Fruit fly (Drosophila melanogaster) whole organism, embryonic: ENCODE data around the gene CG12147.

Experiments
- BtbVII ChIP-seq: fragments of 200-800 bp; sonication (Bioruptor generic); optimal IDR thresholded peaks from 3 replicates; lab custom pipeline; 2017; ENCODE audit warnings: missing biosample characterization, mild to moderate bottlenecking, missing genetic modification characterization
- CG10147 ChIP-seq: fragments of 200-800 bp; sonication (Bioruptor generic); optimal IDR thresholded peaks from 2 replicates; lab custom pipeline; 2019; ENCODE audit warnings: missing biosample characterization, mild to moderate bottlenecking, missing genetic modification characterization, moderate library complexity
- CG10366 ChIP-seq: fragments of 200-800 bp; sonication (Bioruptor generic); IDR thresholded peaks from 2 replicates; pipeline ENCODE4 v1.3.6; 2022; ENCODE audit warnings: missing biosample characterization, missing genetic modification characterization
- CG10543 ChIP-seq: fragments of 200-800 bp; sonication (Bioruptor generic); optimal IDR thresholded peaks from 3 replicates; lab custom pipeline; 2017; ENCODE audit warnings: missing biosample characterization, mild to moderate bottlenecking, missing genetic modification characterization, moderate library complexity
- CG11398 ChIP-seq: fragments of 200-800 bp; sonication (Bioruptor generic); optimal IDR thresholded peaks from 2 replicates; lab custom pipeline; 2016; ENCODE audit warnings: missing biosample characterization, missing genetic modification characterization
- CG13424 ChIP-seq: fragments of 200-800 bp; sonication (Bioruptor generic); optimal IDR thresholded peaks from 2 replicates; lab custom pipeline; 2019; ENCODE audit warnings: missing biosample characterization, mild to moderate bottlenecking, missing genetic modification characterization, moderate library complexity
- CG15479 ChIP-seq: fragments of 200-800 bp; sonication (Bioruptor generic); optimal IDR thresholded peaks from 3 replicates; lab custom pipeline; 2019; ENCODE audit warnings: missing biosample characterization, mild to moderate bottlenecking, missing genetic modification characterization, moderate library complexity
- CG17612 ChIP-seq: fragments of 200-800 bp; sonication (Bioruptor generic); IDR thresholded peaks from 2 replicates; pipeline ENCODE4 v1.3.6; 2022; ENCODE audit warnings: missing biosample characterization, missing genetic modification characterization
- CG18262 ChIP-seq: fragments of 200-800 bp; optimal IDR thresholded peaks from 3 replicates; lab custom pipeline; 2019; ENCODE audit warnings: missing biosample characterization, mild to moderate bottlenecking, missing genetic modification characterization, moderate library complexity
- CG18476 ChIP-seq: fragments of 200-800 bp; sonication (Bioruptor generic); optimal IDR thresholded peaks from 2 replicates; lab custom pipeline; 2016; ENCODE audit warnings: missing biosample characterization, mild to moderate bottlenecking, missing genetic modification characterization
- CG31388 ChIP-seq: fragments of 200-800 bp; sonication (Bioruptor generic); optimal IDR thresholded peaks from 2 replicates; lab custom pipeline; 2016; ENCODE audit warnings: missing biosample characterization, missing genetic modification characterization
- CG31441 ChIP-seq: fragments of 200-800 bp; sonication (Bioruptor generic); IDR thresholded peaks from 2 replicates; pipeline ENCODE4 v1.3.6; 2022; ENCODE audit warnings: missing biosample characterization, missing genetic modification characterization
- CG33557 ChIP-seq: fragments of 200-800 bp; sonication (Bioruptor generic); optimal IDR thresholded peaks from 2 replicates; lab custom pipeline; 2019; ENCODE audit warnings: missing biosample characterization, mild to moderate bottlenecking, missing genetic modification characterization, moderate library complexity
- CG3407 ChIP-seq: fragments of 200-800 bp; sonication (Bioruptor generic); optimal IDR thresholded peaks from 2 replicates; lab custom pipeline; 2018; ENCODE audit warnings: missing biosample characterization, mild to moderate bottlenecking, missing genetic modification characterization
- CG4328 ChIP-seq: fragments of 200-800 bp; sonication (Bioruptor generic); optimal IDR thresholded peaks from 3 replicates; lab custom pipeline; 2017; ENCODE audit warnings: missing biosample characterization, missing genetic modification reagents, missing genetic modification characterization
- CG4360 ChIP-seq: fragments of 200-800 bp; sonication (Bioruptor generic); IDR thresholded peaks from 2 replicates; pipeline ENCODE4 v1.3.6; 2022; ENCODE audit warnings: missing biosample characterization, missing genetic modification characterization
- CG6254 ChIP-seq: fragments of 200-800 bp; sonication (Bioruptor generic); optimal IDR thresholded peaks from 3 replicates; lab custom pipeline; 2017; ENCODE audit warnings: mild to moderate bottlenecking, missing biosample characterization, missing genetic modification reagents, missing genetic modification characterization
- CG7372 ChIP-seq: fragments of 200-800 bp; sonication (Bioruptor generic); IDR thresholded peaks from 2 replicates; pipeline ENCODE4 v1.3.6; 2022; ENCODE audit warnings: missing biosample characterization, missing genetic modification characterization
- CG9817 ChIP-seq: fragments of 200-800 bp; sonication (Bioruptor generic); optimal IDR thresholded peaks from 2 replicates; lab custom pipeline; 2018; ENCODE audit warnings: missing biosample characterization, mild to moderate bottlenecking, missing genetic modification characterization, moderate library complexity
- Ets97D ChIP-seq: fragments of 200-800 bp; sonication (Bioruptor generic); optimal IDR thresholded peaks from 3 replicates; lab custom pipeline; 2016; ENCODE audit warnings: missing biosample characterization, missing genetic modification characterization
- Fer2 ChIP-seq: fragments of 200-800 bp; sonication (Bioruptor generic); optimal IDR thresholded peaks from 2 replicates; lab custom pipeline; 2018; ENCODE audit warnings: missing biosample characterization, mild to moderate bottlenecking, missing genetic modification characterization, moderate library complexity
- Hey ChIP-seq: fragments of 200-800 bp; sonication (Bioruptor generic); optimal IDR thresholded peaks from 3 replicates; lab custom pipeline; 2018; ENCODE audit warnings: missing biosample characterization, mild to moderate bottlenecking, missing genetic modification characterization
- Hsf ChIP-seq: fragments of 200-800 bp; sonication (Bioruptor generic); optimal IDR thresholded peaks from 3 replicates; lab custom pipeline; 2016; ENCODE audit warnings: missing biosample characterization, missing genetic modification characterization
- Mrtf ChIP-seq: fragments of 200-800 bp; sonication (Bioruptor generic); IDR thresholded peaks from 3 replicates; pipeline ENCODE4 v1.3.6; 2022; ENCODE audit warnings: missing biosample characterization, missing genetic modification characterization
- NK7.1 ChIP-seq: fragments of 200-800 bp; sonication (Bioruptor generic); optimal IDR thresholded peaks from 3 replicates; lab custom pipeline; 2016; ENCODE audit warnings: missing biosample characterization, missing genetic modification characterization
- Nf-YA ChIP-seq: fragments of 200-800 bp; sonication (Bioruptor generic); IDR thresholded peaks from 2 replicates; pipeline ENCODE4 v1.3.6; 2022; ENCODE audit warnings: missing biosample characterization, missing genetic modification characterization
- Ravus ChIP-seq: fragments of 200-800 bp; sonication (Bioruptor generic); IDR thresholded peaks from 2 replicates; pipeline ENCODE4 v1.3.6; 2022; ENCODE audit warnings: missing biosample characterization, missing genetic modification characterization
- Rfx ChIP-seq: fragments of 200-800 bp; sonication (Bioruptor generic); IDR thresholded peaks from 2 replicates; pipeline ENCODE4 v1.3.6; 2022; ENCODE audit warnings: missing biosample characterization, missing genetic modification characterization
- Sin3A ChIP-seq: fragments of >200 bp; optimal IDR thresholded peaks from 2 replicates; lab custom pipeline; 2018
- Usf ChIP-seq: fragments of 200-800 bp; sonication (Bioruptor generic); optimal IDR thresholded peaks from 2 replicates; lab custom pipeline; 2017; ENCODE audit warnings: missing genotype, missing biosample characterization, missing genetic modification characterization
- abd-A ChIP-seq: fragments of 200-800 bp; sonication (Bioruptor generic); optimal IDR thresholded peaks from 3 replicates; lab custom pipeline; 2019; ENCODE audit warnings: missing biosample characterization, mild to moderate bottlenecking, missing genetic modification characterization, moderate library complexity
- ap ChIP-seq: fragments of 200-800 bp; sonication (Bioruptor generic); IDR thresholded peaks from 2 replicates; pipeline ENCODE4 v1.3.6; 2022; ENCODE audit warnings: missing biosample characterization, missing genetic modification characterization
- cad ChIP-seq: fragments of >200 bp; optimal IDR thresholded peaks from 2 replicates; lab custom pipeline; 2017; ENCODE audit warnings: missing biosample characterization, missing genetic modification characterization
- cg ChIP-seq: fragments of 200-800 bp; sonication (Bioruptor generic); optimal IDR thresholded peaks from 3 replicates; lab custom pipeline; 2019; ENCODE audit warnings: missing biosample characterization, mild to moderate bottlenecking, missing genetic modification characterization, moderate library complexity
- corto ChIP-seq: fragments of 200-800 bp; sonication (Bioruptor generic); optimal IDR thresholded peaks from 2 replicates; lab custom pipeline; 2016; ENCODE audit warnings: missing biosample characterization, mild to moderate bottlenecking, missing genetic modification characterization, moderate library complexity
- da ChIP-seq: fragments of 200-800 bp; sonication (Bioruptor generic); optimal IDR thresholded peaks from 2 replicates; lab custom pipeline; 2016; ENCODE audit warnings: missing biosample characterization, missing genetic modification characterization
- en ChIP-seq: fragments of 200-800 bp; sonication (Bioruptor generic); optimal IDR thresholded peaks from 2 replicates; lab custom pipeline; 2016; ENCODE audit warnings: missing biosample characterization, missing genetic modification characterization
- eyg ChIP-seq: fragments of 200-800 bp; sonication (Bioruptor generic); optimal IDR thresholded peaks from 3 replicates; lab custom pipeline; 2016; ENCODE audit warnings: missing biosample characterization, missing genetic modification characterization
- fd64A ChIP-seq: fragments of 200-800 bp; sonication (Bioruptor generic); optimal IDR thresholded peaks from 3 replicates; lab custom pipeline; 2018; ENCODE audit warnings: missing biosample characterization, mild to moderate bottlenecking, missing genetic modification characterization
- fru ChIP-seq: fragments of >200 bp; optimal IDR thresholded peaks from 2 replicates; lab custom pipeline; 2017
- grau ChIP-seq: fragments of 200-800 bp; optimal IDR thresholded peaks from 3 replicates; lab custom pipeline; 2019; ENCODE audit warnings: missing biosample characterization, mild to moderate bottlenecking, missing genetic modification characterization, moderate library complexity
- nau ChIP-seq: fragments of 200-800 bp; sonication (Bioruptor generic); optimal IDR thresholded peaks from 3 replicates; lab custom pipeline; 2017; ENCODE audit warnings: missing biosample characterization, mild to moderate bottlenecking, missing genetic modification characterization, missing genetic modification reagents
- pnt ChIP-seq: fragments of 200-800 bp; sonication (Bioruptor generic); optimal IDR thresholded peaks from 3 replicates; lab custom pipeline; 2016; ENCODE audit warnings: missing biosample characterization, missing genetic modification characterization
- ranshi ChIP-seq: fragments of 200-800 bp; sonication (Bioruptor generic); IDR thresholded peaks from 2 replicates; pipeline ENCODE4 v1.3.6; 2022; ENCODE audit warnings: missing biosample characterization, missing genetic modification characterization
- row ChIP-seq: fragments of 200-800 bp; sonication (Bioruptor generic); IDR thresholded peaks from 3 replicates; pipeline ENCODE4 v1.3.6; 2022; ENCODE audit warnings: missing biosample characterization, missing genetic modification characterization
- schlank ChIP-seq: fragments of 200-800 bp; sonication (Bioruptor generic); optimal IDR thresholded peaks from 2 replicates; lab custom pipeline; 2018; ENCODE audit warnings: missing biosample characterization, mild to moderate bottlenecking, missing genetic modification characterization
- sim ChIP-seq: fragments of 200-800 bp; sonication (Bioruptor generic); IDR thresholded peaks from 2 replicates; pipeline ENCODE4 v1.3.6; 2022; ENCODE audit warnings: missing biosample characterization, missing genetic modification characterization
- sna ChIP-seq: fragments of 200-800 bp; sonication (Bioruptor generic); IDR thresholded peaks from 2 replicates; pipeline ENCODE4 v1.3.6; 2022; ENCODE audit warnings: missing biosample characterization, missing genetic modification characterization; ENCODE audit not compliant: partially characterized antibody
- ssp ChIP-seq: fragments of 200-800 bp; sonication (Bioruptor generic); IDR thresholded peaks from 2 replicates; pipeline ENCODE4 v1.3.6; 2022; ENCODE audit warnings: missing biosample characterization, missing genetic modification characterization
- tna ChIP-seq: fragments of 200-800 bp; sonication (Bioruptor generic); IDR thresholded peaks from 2 replicates; pipeline ENCODE4 v1.3.6; 2022; ENCODE audit warnings: missing biosample characterization, missing genetic modification characterization; ENCODE audit not compliant: partially characterized antibody
- unc-4 ChIP-seq: fragments of 200-800 bp; sonication (Bioruptor generic); IDR thresholded peaks from 2 replicates; pipeline ENCODE4 v1.3.6; 2022; ENCODE audit warnings: missing biosample characterization, missing genetic modification characterization; ENCODE audit not compliant: partially characterized antibody

The CG12147 gene

DNA sequence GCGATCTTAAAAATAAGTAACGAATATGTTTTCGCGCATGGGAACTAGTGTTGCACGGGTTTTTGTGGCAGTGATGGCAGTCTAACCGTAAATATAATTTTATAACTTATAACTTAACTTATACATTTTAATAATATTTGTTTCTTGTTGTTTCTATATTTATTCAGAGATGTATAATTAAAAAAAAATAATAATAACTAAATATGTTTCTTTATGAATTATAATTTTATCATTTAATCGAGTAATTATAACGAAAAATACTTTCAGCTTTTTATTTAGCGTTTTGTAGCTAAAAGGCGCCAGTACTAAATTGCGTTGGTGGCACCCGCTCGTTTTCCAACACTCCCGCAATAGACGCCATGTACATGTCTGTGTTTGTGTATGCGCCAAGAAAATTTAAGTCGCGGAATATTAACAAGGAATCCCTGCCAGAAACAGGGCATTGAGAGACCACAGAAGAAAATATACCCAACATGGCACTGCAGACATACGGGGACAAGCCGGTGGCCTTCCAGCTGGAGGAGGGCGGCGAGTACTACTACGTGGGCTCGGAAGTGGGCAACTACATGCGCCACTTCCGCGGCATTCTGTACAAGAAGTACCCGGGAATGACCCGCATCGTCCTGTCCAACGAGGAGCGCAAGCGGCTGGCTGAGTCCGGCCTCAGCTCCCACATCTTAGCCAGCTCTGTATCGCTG lies 43.7 kb upstream of the CG12147 start, which contains the start of the genes mRpL44 and Snr1 (continued):
- no peak for TF ChIP-seq eyg (GFP tag; lab: Kevin White, UChicago)
- no peak for TF ChIP-seq fru (lab: Kevin White, UChicago)
- peak; percentile 67 for TF ChIP-seq cg (GFP tag; lab: Kevin White, UChicago)
- TF ChIP-seq abd-A (tag; lab: Kevin White, UChicago), result no peak
- peak; percentile 51; the same call in 1 of the 2 replicates for TF ChIP-seq Rfx (GFP tag; lab: Robert Waterston, UW)
- no peak for TF ChIP-seq Usf (GFP tag; lab: Kevin White, UChicago)
- peak; percentile 68 for TF ChIP-seq CG13424 (tag; lab: Kevin White, UChicago)
- no peak for TF ChIP-seq ap (GFP tag; lab: Robert Waterston, UW)
- no peak for TF ChIP-seq Ets97D
- TF ChIP-seq CG15479 (GFP tag; lab: Kevin White, UChicago), result no peak
- no peak for TF ChIP-seq CG18476 (GFP tag; lab: Kevin White, UChicago)
- TF ChIP-seq CG3407, result no peak
- no peak for TF ChIP-seq sim
- peak; percentile 35 for TF ChIP-seq Fer2 (tag; lab: Kevin White, UChicago)
- no peak for TF ChIP-seq pnt (GFP tag; lab: Kevin White, UChicago)
- no peak for TF ChIP-seq da
- no peak for TF ChIP-seq Hey (tag; lab: Kevin White, UChicago)
- no peak for TF ChIP-seq cad
- TF ChIP-seq CG31441 (GFP tag; lab: Robert Waterston, UW), result no peak; the same call in 1 of the 2 replicates
- TF ChIP-seq CG6254 (GFP tag; lab: Kevin White, UChicago), result no peak
- no peak for TF ChIP-seq en (GFP tag; lab: Kevin White, UChicago)
- no peak for TF ChIP-seq ssp (GFP tag; lab: Robert Waterston, UW)
- peak; percentile 96 for TF ChIP-seq row
- no peak for TF ChIP-seq Sin3A (lab: Kevin White, UChicago)
- no peak for TF ChIP-seq corto (GFP tag; lab: Kevin White, UChicago)
- no peak for TF ChIP-seq nau
- TF ChIP-seq CG33557 (GFP tag; lab: Kevin White, UChicago), result peak; percentile 33
- TF ChIP-seq CG4328 (GFP tag; lab: Kevin White, UChicago), result no peak
- TF ChIP-seq CG7372 (GFP tag; lab: Robert Waterston, UW), result no peak
- TF ChIP-seq grau (tag; lab: Kevin White, UChicago), result peak; percentile 64
- no peak for TF ChIP-seq unc-4 (GFP tag; lab: Robert Waterston, UW)
- TF ChIP-seq CG31388 (GFP tag; lab: Kevin White, UChicago), result no peak
- no peak for TF ChIP-seq CG17612 (GFP tag; lab: Robert Waterston, UW)
- TF ChIP-seq sna (GFP tag; lab: Robert Waterston, UW), result 0 out of 2 replicates have a peak, but pooled peaks have one; percentile 13
- no peak for TF ChIP-seq CG10147
- no peak for TF ChIP-seq CG4360
- TF ChIP-seq NK7.1 (GFP tag; lab: Kevin White, UChicago), result no peak
- TF ChIP-seq Hsf, result no peak
- TF ChIP-seq Nf-YA (GFP tag; lab: Robert Waterston, UW), result no peak
- peak; percentile 82 for TF ChIP-seq CG10543
- TF ChIP-seq CG18262 (tag; lab: Kevin White, UChicago), result no peak
- no peak for TF ChIP-seq schlank (tag; lab: Kevin White, UChicago)
- TF ChIP-seq BtbVII (GFP tag; lab: Kevin White, UChicago), result peak; percentile 26
- no peak for TF ChIP-seq ranshi
- no peak for TF ChIP-seq Mrtf (GFP tag; lab: Robert Waterston, UW)
- TF ChIP-seq CG9817 (tag; lab: Kevin White, UChicago), result peak; percentile 48
- no peak for TF ChIP-seq CG10366
- no peak for TF ChIP-seq Ravus (GFP tag; lab: Robert Waterston, UW)
- TF ChIP-seq CG11398 (GFP tag; lab: Kevin White, UChicago), result no peak
- TF ChIP-seq tna (GFP tag; lab: Robert Waterston, UW), result no peak
- TF ChIP-seq fd64A, result no peak
